Worm (Caenorhabditis elegans): Measurements from ENCODE around the gene ZK673.2.

- no peak for TF ChIP-seq nhr-77 (tag; optimal IDR thresholded peaks at IDR 0.05)
- no peak for TF ChIP-seq egl-27 (tag; optimal IDR thresholded peaks at IDR 0.05)
- TF ChIP-seq alr-1 (tag; optimal IDR thresholded peaks at IDR 0.05; ENCODE audit: borderline replicate concordance): no peak
- TF ChIP-seq unc-62 (GFP tag; optimal IDR thresholded peaks at IDR 0.05): no peak
Measured at ce11 chrII:10480043-10480442, 32.0 kb downstream of the ZK673.2 start.
